Worm (Caenorhabditis elegans) whole organism, midembryonic: ENCODE measurements around the gene ccr-4.

Experiments
- T22C8.4 ChIP-seq: fragments of 200-800 bp; sonication (Bioruptor generic); IDR thresholded peaks from 2 replicates; pipeline ENCODE4 v1.3.6; 2022; ENCODE audit warnings: missing genetic modification characterization, missing compliant biosample characterization
- ztf-29 ChIP-seq: fragments of 200-800 bp; sonication (Bioruptor generic); IDR thresholded peaks from 2 replicates; pipeline ENCODE4 v1.3.6; 2022; ENCODE audit warnings: missing genetic modification reagents, missing genetic modification characterization, missing compliant biosample characterization

Gene ccr-4

DNA sequence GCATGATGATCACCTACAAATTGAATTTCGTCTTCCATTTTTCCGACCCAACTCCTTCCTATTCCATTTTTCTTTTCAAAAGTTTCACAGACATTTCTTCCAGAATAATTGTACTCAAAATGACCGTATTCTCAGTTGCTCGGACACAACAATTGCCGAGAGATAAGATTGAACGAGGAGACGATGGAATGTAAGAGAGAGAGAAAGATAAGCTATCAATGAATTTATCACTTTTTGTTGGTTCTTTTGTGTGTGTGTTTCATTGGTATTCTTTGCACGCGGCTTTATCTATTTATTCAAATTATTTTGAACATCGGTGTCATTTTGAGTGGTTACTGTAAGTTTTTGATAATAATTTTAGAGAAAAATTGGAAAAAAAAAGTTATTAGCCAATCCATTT lies 59.1 kb downstream of the ccr-4 start, which contains the start of gene ugt-65:
TSS of gene ugt-65 (plus strand) at position 229 of the 400 bp plus-strand sequence.
- TF ChIP-seq ztf-29 (GFP tag; lab: Robert Waterston, UW): no peak
- TF ChIP-seq T22C8.4: no peak
